Fruit fly (Drosophila melanogaster): ENCODE results near the gene CG9396.

The CG9396 gene

dm6 chr3R:9555334-9555974, 16.0 kb downstream of the CG9396 start, which contains the start of the genes CG9386 and BckdhA (continued):
- TF ChIP-seq Vsx1 (GFP tag; optimal IDR thresholded peaks at IDR 0.05) (no peak), esg (GFP tag; conservative IDR thresholded peaks at IDR 0.05) (no peak), Hsf (GFP tag; optimal IDR thresholded peaks at IDR 0.05) (peak; percentile 59), dan (GFP tag; IDR thresholded peaks at IDR 0.05) (no peak), CG4617 (GFP tag; optimal IDR thresholded peaks at IDR 0.05; ENCODE audit: borderline replicate concordance) (no peak), vfl (GFP tag; optimal IDR thresholded peaks at IDR 0.05) (peak; percentile 34), nerfin-1 (tag; optimal IDR thresholded peaks at IDR 0.05) (peak; percentile 42), onecut (GFP tag; IDR thresholded peaks at IDR 0.05) (peak; percentile 31; the same call in 1 of the 2 replicates), CG1024 (GFP tag; IDR thresholded peaks at IDR 0.05) (no peak), Sry-β (GFP tag; optimal IDR thresholded peaks at IDR 0.05) (peak; percentile 33), CG2889 (GFP tag; IDR thresholded peaks at IDR 0.05) (no peak), Blimp-1 (GFP tag; optimal IDR thresholded peaks at IDR 0.05) (peak; percentile 65), HHEX (GFP tag; optimal IDR thresholded peaks at IDR 0.05) (peak; percentile 32), eve (GFP tag; optimal IDR thresholded peaks at IDR 0.05) (no peak), ssp (GFP tag; IDR thresholded peaks at IDR 0.05) (peak; percentile 20; the same call in 1 of the 2 replicates), B-H2 (GFP tag; optimal IDR thresholded peaks at IDR 0.05) (peak; percentile 45), Taf1 (GFP tag; IDR thresholded peaks at IDR 0.05) (0 out of 2 replicates have a peak, but pooled peaks have one; percentile 24), Chrac-16 (GFP tag; optimal IDR thresholded peaks at IDR 0.05) (peak; percentile 55), CG12219 (GFP tag; optimal IDR thresholded peaks at IDR 0.05) (no peak), sqz (GFP tag; optimal IDR thresholded peaks at IDR 0.05) (no peak), sisA (GFP tag; IDR thresholded peaks at IDR 0.05) (no peak), trh (GFP tag; optimal IDR thresholded peaks at IDR 0.05) (no peak), CoRest (tag; optimal IDR thresholded peaks at IDR 0.05) (peak; percentile 73), CG9797 (GFP tag; optimal IDR thresholded peaks at IDR 0.05) (no peak), hb (GFP tag; IDR thresholded peaks at IDR 0.05; ENCODE audit: partially characterized antibody) (peak; percentile 67; the same call in 2 of the 3 replicates), CG15269 (tag; optimal IDR thresholded peaks at IDR 0.05) (no peak), CHES-1-like (GFP tag; optimal IDR thresholded peaks at IDR 0.05) (peak; percentile 61), CG2120 (GFP tag; optimal IDR thresholded peaks at IDR 0.05) (peak; percentile 81), NK7.1 (GFP tag; optimal IDR thresholded peaks at IDR 0.05) (no peak), CG31388 (GFP tag; optimal IDR thresholded peaks at IDR 0.05) (no peak), mirr (GFP tag; optimal IDR thresholded peaks at IDR 0.05) (no peak), HmgZ (tag; optimal IDR thresholded peaks at IDR 0.05) (peak; percentile 21), Hey (tag; optimal IDR thresholded peaks at IDR 0.05) (no peak), H2.0 (GFP tag; IDR thresholded peaks at IDR 0.05) (no peak), CG1602 (GFP tag; optimal IDR thresholded peaks at IDR 0.05) (peak; percentile 30), sug (tag; optimal IDR thresholded peaks at IDR 0.05) (peak; percentile 60), CG4707 (GFP tag; optimal IDR thresholded peaks at IDR 0.05) (no peak), exex (tag; optimal IDR thresholded peaks at IDR 0.05) (no peak), TFAM (GFP tag; optimal IDR thresholded peaks at IDR 0.05) (no peak), CG2712 (tag; optimal IDR thresholded peaks at IDR 0.05) (peak; percentile 64), scrt (GFP tag; optimal IDR thresholded peaks at IDR 0.05) (peak; percentile 49), NfI (GFP tag; optimal IDR thresholded peaks at IDR 0.05) (peak; percentile 63), stc (GFP tag; IDR thresholded peaks at IDR 0.05) (no peak), CG6854 (GFP tag; optimal IDR thresholded peaks at IDR 0.05) (no peak), CG11504 (tag; optimal IDR thresholded peaks at IDR 0.05) (no peak), CG11398 (GFP tag; optimal IDR thresholded peaks at IDR 0.05) (no peak), cad (GFP tag; optimal IDR thresholded peaks at IDR 0.05) (no peak), NC2α (GFP tag; optimal IDR thresholded peaks at IDR 0.05) (no peak), D19B (GFP tag; optimal IDR thresholded peaks at IDR 0.05) (peak; percentile 35), H15 (GFP tag; IDR thresholded peaks at IDR 0.05) (no peak)

Data from whole organism, embryonic.